Worm (Caenorhabditis elegans) whole organism, L3 larva: ENCODE measurements around the gene kvs-5.

Experiments
- R02D3.7 ChIP-seq: fragments of 150-350 bp; optimal IDR thresholded peaks from 2 replicates; lab custom pipeline; 2014; ENCODE audit warnings: missing biosample characterization, missing genetic modification characterization
- ZK546.5 ChIP-seq: sonication (generic microtip); optimal IDR thresholded peaks from 2 replicates; lab custom pipeline; 2017; ENCODE audit warnings: missing biosample characterization, missing genetic modification characterization
- ama-1 ChIP-seq: fragments of 150-350 bp; optimal IDR thresholded peaks from 2 replicates; lab custom pipeline; 2018
- ceh-16 ChIP-seq: sonication (generic microtip); optimal IDR thresholded peaks from 2 replicates; lab custom pipeline; 2017; ENCODE audit warnings: missing biosample characterization, missing genetic modification characterization
- ceh-28 ChIP-seq: fragments of 150-350 bp; optimal IDR thresholded peaks from 2 replicates; lab custom pipeline; 2014; ENCODE audit warnings: missing biosample characterization, missing genetic modification reagents, missing genetic modification characterization
- ceh-9 ChIP-seq: sonication (generic microtip); optimal IDR thresholded peaks from 2 replicates; lab custom pipeline; 2018; ENCODE audit warnings: missing biosample characterization, missing genetic modification characterization
- daf-12 ChIP-seq: fragments of 150-350 bp; optimal IDR thresholded peaks from 2 replicates; lab custom pipeline; 2014; ENCODE audit warnings: missing biosample characterization, missing genetic modification reagents, missing genetic modification characterization
- egl-27 ChIP-seq: sonication (generic microtip); optimal IDR thresholded peaks from 4 replicates; lab custom pipeline; 2017; ENCODE audit warnings: missing biosample characterization, missing genetic modification reagents, missing genetic modification characterization
- egl-5 ChIP-seq: fragments of 150-350 bp; optimal IDR thresholded peaks from 2 replicates; lab custom pipeline; 2017; ENCODE audit warnings: missing biosample characterization, missing genetic modification reagents, missing genetic modification characterization, inconsistent platforms
- elt-1 ChIP-seq: fragments of 150-350 bp; optimal IDR thresholded peaks from 2 replicates; lab custom pipeline; 2014; ENCODE audit warnings: missing biosample characterization, missing genetic modification characterization
- elt-2 ChIP-seq: sonication (generic microtip); optimal IDR thresholded peaks from 2 replicates; lab custom pipeline; 2016; ENCODE audit warnings: missing genetic modification reagents, mild to moderate bottlenecking, missing genetic modification characterization, missing compliant biosample characterization
- elt-3 ChIP-seq, 3 experiments: fragments of 150-350 bp in 1 of 3; sonication (generic microtip) in 2 of 3; optimal IDR thresholded peaks; 2 replicates in 2 of 3; 4 replicates in 1 of 3; lab custom pipeline; 2014 to 2017; ENCODE audit warnings: missing biosample characterization in 3 of 3, missing genetic modification characterization in 3 of 3
- eor-1 ChIP-seq, 2 experiments: fragments of 150-350 bp; optimal IDR thresholded peaks; 2 replicates each; lab custom pipeline; 2014 to 2018; ENCODE audit warnings: missing biosample characterization in 2 of 2, missing genetic modification characterization in 2 of 2
- fkh-10 ChIP-seq: sonication (generic microtip); optimal IDR thresholded peaks from 2 replicates; lab custom pipeline; 2017; ENCODE audit warnings: missing biosample characterization, missing genetic modification reagents, missing genetic modification characterization
- fkh-2 ChIP-seq: fragments of 150-350 bp; optimal IDR thresholded peaks from 2 replicates; lab custom pipeline; 2014; ENCODE audit warnings: missing biosample characterization, missing genetic modification reagents, missing genetic modification characterization
- fos-1 ChIP-seq: fragments of 150-350 bp; optimal IDR thresholded peaks from 2 replicates; lab custom pipeline; 2014; ENCODE audit warnings: missing biosample characterization, missing genetic modification characterization
- hmg-11 ChIP-seq: sonication (generic microtip); optimal IDR thresholded peaks from 2 replicates; lab custom pipeline; 2016; ENCODE audit warnings: missing genetic modification characterization, missing compliant biosample characterization
- lin-15B ChIP-seq: fragments of 150-350 bp; optimal IDR thresholded peaks from 2 replicates; lab custom pipeline; 2014; ENCODE audit warnings: missing biosample characterization, missing genetic modification characterization
- lin-39 ChIP-seq: fragments of 150-350 bp; optimal IDR thresholded peaks from 2 replicates; lab custom pipeline; 2018; ENCODE audit warnings: missing biosample characterization, missing genetic modification reagents, missing genetic modification characterization
- mdl-1 ChIP-seq: fragments of 150-350 bp; optimal IDR thresholded peaks from 2 replicates; lab custom pipeline; 2014; ENCODE audit warnings: missing biosample characterization, missing genetic modification characterization
- nfya-1 ChIP-seq: sonication (generic microtip); optimal IDR thresholded peaks from 2 replicates; lab custom pipeline; 2017; ENCODE audit warnings: missing genetic modification characterization, mild to moderate bottlenecking, missing compliant biosample characterization, antibody characterized with exemption, moderate library complexity; ENCODE audit not compliant: insufficient read depth
- nhr-11 ChIP-seq: fragments of 150-350 bp; optimal IDR thresholded peaks from 2 replicates; lab custom pipeline; 2014; ENCODE audit warnings: missing biosample characterization, missing genetic modification characterization
- nhr-12 ChIP-seq: fragments of 150-350 bp; optimal IDR thresholded peaks from 2 replicates; lab custom pipeline; 2014; ENCODE audit warnings: missing biosample characterization, missing genetic modification characterization
- nhr-23 ChIP-seq: fragments of 150-350 bp; optimal IDR thresholded peaks from 2 replicates; lab custom pipeline; 2014; ENCODE audit warnings: missing biosample characterization, missing genetic modification reagents, missing genetic modification characterization
- nhr-25 ChIP-seq: sonication (generic microtip); optimal IDR thresholded peaks from 2 replicates; lab custom pipeline; 2017; ENCODE audit warnings: missing biosample characterization, missing genetic modification characterization
- nhr-28 ChIP-seq: fragments of 150-350 bp; optimal IDR thresholded peaks from 2 replicates; lab custom pipeline; 2014; ENCODE audit warnings: missing biosample characterization, missing genetic modification characterization
- nhr-43 ChIP-seq: sonication (generic microtip); optimal IDR thresholded peaks from 2 replicates; lab custom pipeline; 2016; ENCODE audit warnings: mild to moderate bottlenecking, missing genetic modification characterization, missing compliant biosample characterization; ENCODE audit not compliant: poor library complexity, severe bottlenecking
- nhr-67 ChIP-seq: fragments of 150-350 bp; optimal IDR thresholded peaks from 2 replicates; lab custom pipeline; 2014; ENCODE audit warnings: missing biosample characterization, missing genetic modification characterization
- nhr-76 ChIP-seq: fragments of 150-350 bp; sonication (generic microtip); optimal IDR thresholded peaks from 5 replicates; lab custom pipeline; 2014; ENCODE audit warnings: missing biosample characterization, missing genetic modification characterization
- nhr-77 ChIP-seq: fragments of 150-350 bp; optimal IDR thresholded peaks from 2 replicates; lab custom pipeline; 2014; ENCODE audit warnings: missing biosample characterization, missing genetic modification characterization
- pha-4 ChIP-seq: fragments of 150-350 bp; optimal IDR thresholded peaks from 2 replicates; lab custom pipeline; 2014; ENCODE audit warnings: missing biosample characterization, missing genetic modification reagents, missing genetic modification characterization
- pqm-1 ChIP-seq: fragments of 150-350 bp; optimal IDR thresholded peaks from 2 replicates; lab custom pipeline; 2017; ENCODE audit warnings: missing biosample characterization, missing genetic modification characterization, inconsistent platforms
- sea-2 ChIP-seq: fragments of 150-350 bp; sonication (generic microtip); optimal IDR thresholded peaks from 4 replicates; lab custom pipeline; 2014; ENCODE audit warnings: missing biosample characterization, missing genetic modification reagents, missing genetic modification characterization
- skn-1 ChIP-seq: fragments of 150-350 bp; optimal IDR thresholded peaks from 2 replicates; lab custom pipeline; 2014; ENCODE audit warnings: missing biosample characterization, missing genetic modification characterization
- unc-62 ChIP-seq: fragments of 150-350 bp; sonication (generic microtip); optimal IDR thresholded peaks from 4 replicates; lab custom pipeline; 2014; ENCODE audit warnings: missing biosample characterization, missing genetic modification reagents, missing genetic modification characterization
- zag-1 ChIP-seq: fragments of 150-350 bp; optimal IDR thresholded peaks from 2 replicates; lab custom pipeline; 2014; ENCODE audit warnings: missing biosample characterization, missing genetic modification characterization
- ztf-11 ChIP-seq: fragments of 150-350 bp; optimal IDR thresholded peaks from 2 replicates; lab custom pipeline; 2014; ENCODE audit warnings: missing biosample characterization, missing genetic modification characterization
- ztf-4 ChIP-seq: fragments of 150-350 bp; optimal IDR thresholded peaks from 2 replicates; lab custom pipeline; 2014; ENCODE audit warnings: missing biosample characterization, missing genetic modification characterization

Gene kvs-5

ce11 chrIV:736447-736846, at the start of gene kvs-5:
Gene kvs-5 (plus strand): TSS chrIV:736747.
- TF ChIP-seq nhr-11 (no peak), egl-5 (tag; lab: Kevin White, UChicago) (no peak), ceh-16 (tag; lab: Kevin White, UChicago) (no peak), mdl-1 (no peak), ztf-4 (no peak)

- TF ChIP-seq nhr-43 (tag; lab: Kevin White, UChicago): no peak
- TF ChIP-seq elt-3 (tag; optimal IDR thresholded peaks at IDR 0.05; lab: Kevin White, UChicago): no peak
- TF ChIP-seq pqm-1 (tag; lab: Kevin White, UChicago): no peak
- no peak for TF ChIP-seq nhr-77 (tag; lab: Kevin White, UChicago)
- TF ChIP-seq R02D3.7 (tag; lab: Kevin White, UChicago): no peak
- TF ChIP-seq ceh-16 (tag; lab: Kevin White, UChicago): no peak
- TF ChIP-seq nhr-28 (tag; lab: Kevin White, UChicago): no peak
- no peak for TF ChIP-seq daf-12
- no peak for TF ChIP-seq fos-1 (tag; lab: Kevin White, UChicago)
- TF ChIP-seq nhr-67 (tag; lab: Kevin White, UChicago): no peak
- no peak for TF ChIP-seq hmg-11
- TF ChIP-seq eor-1 (tag; optimal IDR thresholded peaks at IDR 0.05; lab: Kevin White, UChicago): no peak
Measured at ce11 chrIV:698304-698703, 38.2 kb upstream of the kvs-5 start, which contains the start of gene Y55F3C.17. Gene Y55F3C.17 (minus strand): TSS chrIV:698404.

- TF ChIP-seq nhr-23: no peak
- no peak for TF ChIP-seq ceh-9
- TF ChIP-seq mdl-1: no peak
- no peak for TF ChIP-seq elt-2
- no peak for TF ChIP-seq fkh-2 (tag; lab: Kevin White, UChicago)
- TF ChIP-seq fos-1 (tag; lab: Kevin White, UChicago): no peak
- no peak for TF ChIP-seq ztf-4
- TF ChIP-seq R02D3.7 (tag; lab: Kevin White, UChicago): no peak
- TF ChIP-seq skn-1 (tag; lab: Kevin White, UChicago): no peak
- TF ChIP-seq nhr-25 (tag; lab: Kevin White, UChicago): no peak
- no peak for TF ChIP-seq ZK546.5 (tag; lab: Kevin White, UChicago)
- no peak for TF ChIP-seq egl-27
Measured at ce11 chrIV:707635-708034, 28.9 kb upstream of the kvs-5 start, which contains the start of gene cutl-26. Gene cutl-26 (minus strand): TSS chrIV:707735.

- TF ChIP-seq ceh-28 (tag; lab: Kevin White, UChicago) (no peak), skn-1 (tag; lab: Kevin White, UChicago) (no peak), egl-5 (tag; lab: Kevin White, UChicago) (no peak), nhr-12 (tag; lab: Kevin White, UChicago) (no peak), pha-4 (tag; lab: Kevin White, UChicago) (no peak), pqm-1 (tag; lab: Kevin White, UChicago) (no peak), ztf-4 (no peak), hmg-11 (no peak), nhr-76 (no peak), mdl-1 (no peak), lin-39 (tag; lab: Kevin White, UChicago) (no peak), elt-1 (tag; lab: Kevin White, UChicago) (no peak), ceh-9 (no peak), ztf-11 (no peak)
Measured at ce11 chrIV:715433-715832, 21.1 kb upstream of the kvs-5 start.

- no peak for TF ChIP-seq skn-1 (tag; lab: Kevin White, UChicago)
- TF ChIP-seq nhr-11: no peak
- no peak for TF ChIP-seq ztf-4
- no peak for TF ChIP-seq fos-1 (tag; lab: Kevin White, UChicago)
- no peak for TF ChIP-seq sea-2 (GFP tag; lab: Kevin White, UChicago)
- no peak for TF ChIP-seq lin-15B
- no peak for TF ChIP-seq nhr-23
- TF ChIP-seq egl-27: no peak
- TF ChIP-seq nhr-25 (tag; lab: Kevin White, UChicago): no peak
- TF ChIP-seq ceh-28 (tag; lab: Kevin White, UChicago): no peak
- TF ChIP-seq pha-4 (tag; lab: Kevin White, UChicago): no peak
- TF ChIP-seq ama-1 (lab: Kevin White, UChicago): no peak
- no peak for TF ChIP-seq nfya-1
- TF ChIP-seq unc-62 (GFP tag; lab: Kevin White, UChicago): no peak
- no peak for TF ChIP-seq elt-1 (tag; lab: Kevin White, UChicago)
- no peak for TF ChIP-seq elt-3 (tag; optimal IDR thresholded peaks at IDR 0.05; lab: Kevin White, UChicago)
- TF ChIP-seq elt-2: no peak
- no peak for TF ChIP-seq fkh-10 (GFP tag; lab: Kevin White, UChicago)
- no peak for TF ChIP-seq zag-1 (tag; lab: Kevin White, UChicago)
- TF ChIP-seq pqm-1 (tag; lab: Kevin White, UChicago): no peak
- TF ChIP-seq, all 47 proteins: peak for 0
Measured at ce11 chrIV:716323-716722, 20.2 kb upstream of the kvs-5 start, which contains the start of gene clec-164. Gene clec-164 (plus strand): TSS chrIV:716623.
